Worm (Caenorhabditis elegans) whole organism, L4 larva: ENCODE data around the gene sqv-3.

Source experiments
- ZK337.2 ChIP-seq: fragments of 200-800 bp; sonication (Bioruptor generic); IDR thresholded peaks from 2 replicates; pipeline ENCODE4 v1.3.6; 2022; ENCODE audit warnings: missing genetic modification reagents, missing genetic modification characterization, missing compliant biosample characterization
- aha-1 ChIP-seq: fragments of 150-350 bp; peaks from one replicate; lab custom pipeline; 2014; ENCODE audit warnings: missing biosample characterization, missing genetic modification characterization
- attf-4 ChIP-seq: sonication (generic microtip); optimal IDR thresholded peaks from 3 replicates; lab custom pipeline; 2017; ENCODE audit warnings: missing biosample characterization, missing genetic modification characterization
- ceh-20 ChIP-seq: fragments of 200-800 bp; sonication (Bioruptor generic); IDR thresholded peaks from 2 replicates; pipeline ENCODE4 v1.3.6; 2022; ENCODE audit warnings: missing genetic modification reagents, missing genetic modification characterization, missing compliant biosample characterization
- daf-19 ChIP-seq: fragments of 200-800 bp; sonication (Bioruptor generic); conservative IDR thresholded peaks from 2 replicates; pipeline ENCODE4 v1.3.6; 2022; ENCODE audit warnings: missing genetic modification characterization, missing compliant biosample characterization
- dpl-1 ChIP-seq: fragments of 150-350 bp; optimal IDR thresholded peaks from 2 replicates; lab custom pipeline; 2014; ENCODE audit warnings: missing biosample characterization, missing genetic modification reagents, missing genetic modification characterization
- egl-43 ChIP-seq: fragments of 200-800 bp; sonication (Bioruptor generic); IDR thresholded peaks from 2 replicates; pipeline ENCODE4 v1.3.6; 2022; ENCODE audit warnings: missing genetic modification reagents, missing genetic modification characterization, missing compliant biosample characterization
- fkh-10 ChIP-seq: fragments of 150-350 bp; optimal IDR thresholded peaks from 2 replicates; lab custom pipeline; 2014; ENCODE audit warnings: missing biosample characterization, missing genetic modification reagents, missing genetic modification characterization
- lin-38 ChIP-seq: fragments of 200-800 bp; sonication (Bioruptor generic); IDR thresholded peaks from 2 replicates; pipeline ENCODE4 v1.3.6; 2022; ENCODE audit warnings: missing genetic modification reagents, missing genetic modification characterization, missing compliant biosample characterization
- lsy-2 ChIP-seq, 2 experiments: fragments of 150-350 bp in 1 of 2; sonication (generic microtip) in 1 of 2; optimal IDR thresholded peaks; 2 replicates each; lab custom pipeline; 2014 to 2017; ENCODE audit warnings: missing biosample characterization in 2 of 2, missing genetic modification characterization in 2 of 2
- mdt-29 ChIP-seq: fragments of 200-800 bp; sonication (Bioruptor generic); IDR thresholded peaks from 2 replicates; pipeline ENCODE4 v1.3.6; 2022; ENCODE audit warnings: missing genetic modification reagents, missing genetic modification characterization, missing compliant biosample characterization
- mxl-3 ChIP-seq: fragments of 200-800 bp; sonication (Bioruptor generic); optimal IDR thresholded peaks from 2 replicates; lab custom pipeline; 2018; ENCODE audit warnings: mild to moderate bottlenecking, missing genetic modification characterization, missing compliant biosample characterization
- nhr-11 ChIP-seq: fragments of 150-350 bp; optimal IDR thresholded peaks from 2 replicates; lab custom pipeline; 2014; ENCODE audit warnings: missing biosample characterization, missing genetic modification characterization
- nhr-76 ChIP-seq: fragments of 150-350 bp; optimal IDR thresholded peaks from 2 replicates; lab custom pipeline; 2014; ENCODE audit warnings: missing biosample characterization, missing genetic modification characterization
- spr-3 ChIP-seq: fragments of 200-800 bp; sonication (Bioruptor generic); optimal IDR thresholded peaks from 2 replicates; lab custom pipeline; 2018; ENCODE audit warnings: mild to moderate bottlenecking, missing genetic modification characterization, missing compliant biosample characterization
- tra-1 ChIP-seq: fragments of 200-800 bp; sonication (Bioruptor generic); IDR thresholded peaks from 2 replicates; pipeline ENCODE4 v1.3.6; 2022; ENCODE audit warnings: missing genetic modification reagents, missing genetic modification characterization, missing compliant biosample characterization
- unc-39 ChIP-seq: sonication (generic microtip); optimal IDR thresholded peaks from 2 replicates; lab custom pipeline; 2017; ENCODE audit warnings: missing biosample characterization, missing genetic modification characterization
- unc-62 ChIP-seq, 3 experiments: fragments of 150-350 bp in 1 of 3; sonication (generic microtip); optimal IDR thresholded peaks in 2 of 3; peaks in 1 of 3; 1 replicate in 1 of 3; 2 replicates in 2 of 3; lab custom pipeline; 2014 to 2017; ENCODE audit warnings: missing biosample characterization in 3 of 3, missing genetic modification characterization in 3 of 3, missing genetic modification reagents in 3 of 3, missing genotype in 1 of 3
- zfp-2 ChIP-seq: sonication (generic microtip); optimal IDR thresholded peaks from 2 replicates; lab custom pipeline; 2016; ENCODE audit warnings: mild to moderate bottlenecking, missing genetic modification characterization, missing compliant biosample characterization

Gene sqv-3

ce11 chrIII:9733333-9733732 is 46.8 kb downstream of the sqv-3 start:
- peak in 1 of 2 experiments; percentile 55 for TF ChIP-seq unc-62 (GFP tag; optimal IDR thresholded peaks at IDR 0.05 in 1 of 2; lab: Kevin White, UChicago)
- no peak for TF ChIP-seq unc-62 (tag; optimal IDR thresholded peaks at IDR 0.05; lab: Kevin White, UChicago)
- TF ChIP-seq mxl-3 (GFP tag; lab: Kevin White, UChicago) = no peak
- TF ChIP-seq, all 104 proteins: peak for 1

- TF ChIP-seq fkh-10 (GFP tag; lab: Kevin White, UChicago) (no peak), unc-39 (tag; lab: Kevin White, UChicago) (no peak), ceh-20 (GFP tag; lab: Robert Waterston, UW) (peak; percentile 83), lin-38 (no peak), tra-1 (GFP tag; lab: Robert Waterston, UW) (peak; percentile 64; the same call in 1 of the 2 replicates), unc-62 (GFP tag; optimal IDR thresholded peaks at IDR 0.05 in 1 of 2; lab: Kevin White, UChicago) (peak in 1 of 2 experiments; percentile 99), unc-62 (tag; optimal IDR thresholded peaks at IDR 0.05; lab: Kevin White, UChicago) (no peak), nhr-76 (tag; lab: Kevin White, UChicago) (no peak), dpl-1 (no peak), nhr-11 (peak; percentile 16), zfp-2 (tag; lab: Kevin White, UChicago) (no peak), ZK337.2 (GFP tag; lab: Robert Waterston, UW) (peak; percentile 26; the same call in 1 of the 2 replicates), attf-4 (no peak), lsy-2 (tag; optimal IDR thresholded peaks at IDR 0.05; lab: Kevin White, UChicago) (no peak), daf-19 (GFP tag; lab: Robert Waterston, UW) (no peak), egl-43 (no peak)
Observed at ce11 chrIII:9731313-9731912, 48.7 kb downstream of the sqv-3 start.

- TF ChIP-seq mdt-29 (no peak), aha-1 (tag; lab: Kevin White, UChicago) (peak; percentile 80), spr-3 (GFP tag; lab: Kevin White, UChicago) (no peak)
Observed at ce11 chrIII:9730407-9730806, 49.7 kb downstream of the sqv-3 start.
